Fruit fly (Drosophila melanogaster) whole organism, embryonic: Measurements from ENCODE around the gene CG34290.

Experiments used
- Atf3 ChIP-seq: fragments of 200-800 bp; sonication (Bioruptor generic); optimal IDR thresholded peaks from 3 replicates; lab custom pipeline; 2016; ENCODE audit warnings: missing biosample characterization, missing genetic modification characterization
- CG10321 ChIP-seq: fragments of 200-800 bp; sonication (Bioruptor generic); IDR thresholded peaks from 2 replicates; pipeline ENCODE4 v1.3.6; 2022; ENCODE audit warnings: missing biosample characterization, missing genetic modification characterization
- CG11247 ChIP-seq: fragments of 200-800 bp; sonication (Bioruptor generic); IDR thresholded peaks from 2 replicates; pipeline ENCODE4 v1.3.6; 2022; ENCODE audit warnings: missing biosample characterization, missing genetic modification characterization
- CG12236 ChIP-seq: fragments of 200-800 bp; sonication (Bioruptor generic); optimal IDR thresholded peaks from 2 replicates; lab custom pipeline; 2016; ENCODE audit warnings: missing biosample characterization, missing genetic modification characterization
- CG13775 ChIP-seq: fragments of 200-800 bp; sonication (Bioruptor generic); optimal IDR thresholded peaks from 3 replicates; lab custom pipeline; 2017; ENCODE audit warnings: missing biosample characterization, mild to moderate bottlenecking, missing genetic modification characterization
- CG15269 ChIP-seq: fragments of 200-800 bp; sonication (Bioruptor generic); optimal IDR thresholded peaks from 2 replicates; lab custom pipeline; 2018; ENCODE audit warnings: missing biosample characterization, mild to moderate bottlenecking, missing genetic modification characterization, moderate library complexity
- CG15696 ChIP-seq: fragments of 200-800 bp; sonication (Bioruptor generic); optimal IDR thresholded peaks from 2 replicates; lab custom pipeline; 2019; ENCODE audit warnings: missing biosample characterization, mild to moderate bottlenecking, missing genetic modification characterization, moderate library complexity
- CG17802 ChIP-seq: fragments of 200-800 bp; sonication (Bioruptor generic); optimal IDR thresholded peaks from 2 replicates; lab custom pipeline; 2018; ENCODE audit warnings: missing biosample characterization, mild to moderate bottlenecking, missing genetic modification characterization, moderate library complexity
- CG17829 ChIP-seq: fragments of 200-800 bp; optimal IDR thresholded peaks from 2 replicates; lab custom pipeline; 2019; ENCODE audit warnings: missing biosample characterization, mild to moderate bottlenecking, missing genetic modification characterization, moderate library complexity
- CG18262 ChIP-seq: fragments of 200-800 bp; optimal IDR thresholded peaks from 3 replicates; lab custom pipeline; 2019; ENCODE audit warnings: missing biosample characterization, mild to moderate bottlenecking, missing genetic modification characterization, moderate library complexity
- CG2120 ChIP-seq: fragments of 200-800 bp; sonication (Bioruptor generic); optimal IDR thresholded peaks from 3 replicates; lab custom pipeline; 2016; ENCODE audit warnings: missing biosample characterization, missing genetic modification characterization
- CG30020 ChIP-seq: fragments of 200-800 bp; optimal IDR thresholded peaks from 2 replicates; lab custom pipeline; 2019; ENCODE audit warnings: missing biosample characterization, mild to moderate bottlenecking, missing genetic modification characterization, moderate library complexity
- CG34422 ChIP-seq: fragments of 200-800 bp; sonication (Bioruptor generic); IDR thresholded peaks from 3 replicates; pipeline ENCODE4 v1.3.6; 2022; ENCODE audit warnings: missing biosample characterization, missing genetic modification characterization
- CG4617 ChIP-seq: fragments of 200-800 bp; sonication (Bioruptor generic); optimal IDR thresholded peaks from 3 replicates; lab custom pipeline; 2016; ENCODE audit warnings: missing biosample characterization, missing genetic modification characterization, borderline replicate concordance
- CG4707 ChIP-seq: fragments of 200-800 bp; sonication (Bioruptor generic); optimal IDR thresholded peaks from 2 replicates; lab custom pipeline; 2018; ENCODE audit warnings: missing biosample characterization, mild to moderate bottlenecking, missing genetic modification characterization, moderate library complexity
- CG6654 ChIP-seq: fragments of 200-800 bp; sonication (Bioruptor generic); optimal IDR thresholded peaks from 2 replicates; lab custom pipeline; 2017; ENCODE audit warnings: missing biosample characterization, mild to moderate bottlenecking, missing genetic modification characterization
- CG6683 ChIP-seq: fragments of 200-800 bp; sonication (Bioruptor generic); optimal IDR thresholded peaks from 2 replicates; lab custom pipeline; 2017; ENCODE audit warnings: missing biosample characterization, mild to moderate bottlenecking, missing genetic modification characterization, missing genetic modification reagents
- CG7786 ChIP-seq: fragments of 200-800 bp; sonication (Bioruptor generic); optimal IDR thresholded peaks from 2 replicates; lab custom pipeline; 2016; ENCODE audit warnings: missing biosample characterization, missing genetic modification characterization
- CG7963 ChIP-seq: fragments of 200-800 bp; sonication (Bioruptor generic); IDR thresholded peaks from 3 replicates; pipeline ENCODE4 v1.3.6; 2022; ENCODE audit warnings: missing biosample characterization, missing genetic modification characterization; ENCODE audit not compliant: partially characterized antibody
- ERR ChIP-seq: fragments of 200-800 bp; sonication (Bioruptor generic); optimal IDR thresholded peaks from 2 replicates; lab custom pipeline; 2016; ENCODE audit warnings: missing biosample characterization, missing genetic modification characterization
- HLH4C ChIP-seq: fragments of 200-800 bp; sonication (Bioruptor generic); IDR thresholded peaks from 3 replicates; pipeline ENCODE4 v1.3.6; 2022; ENCODE audit warnings: missing biosample characterization, missing genetic modification characterization; ENCODE audit not compliant: partially characterized antibody
- HLH54F ChIP-seq: fragments of 200-800 bp; sonication (Bioruptor generic); optimal IDR thresholded peaks from 3 replicates; lab custom pipeline; 2016; ENCODE audit warnings: missing biosample characterization, missing genetic modification characterization
- Hand ChIP-seq: fragments of 200-800 bp; sonication (Bioruptor generic); optimal IDR thresholded peaks from 2 replicates; lab custom pipeline; 2017; ENCODE audit warnings: mild to moderate bottlenecking, missing biosample characterization, missing genetic modification reagents, missing genetic modification characterization
- Hey ChIP-seq: fragments of 200-800 bp; sonication (Bioruptor generic); optimal IDR thresholded peaks from 3 replicates; lab custom pipeline; 2018; ENCODE audit warnings: missing biosample characterization, mild to moderate bottlenecking, missing genetic modification characterization
- Optix ChIP-seq: fragments of 200-800 bp; sonication (Bioruptor generic); IDR thresholded peaks from 3 replicates; pipeline ENCODE4 v1.3.6; 2022; ENCODE audit warnings: missing biosample characterization, missing genetic modification characterization
- Ravus ChIP-seq: fragments of 200-800 bp; sonication (Bioruptor generic); IDR thresholded peaks from 2 replicates; pipeline ENCODE4 v1.3.6; 2022; ENCODE audit warnings: missing biosample characterization, missing genetic modification characterization
- Side ChIP-seq: fragments of 200-800 bp; sonication (Bioruptor generic); optimal IDR thresholded peaks from 2 replicates; lab custom pipeline; 2016; ENCODE audit warnings: missing biosample characterization, missing genetic modification characterization
- Taf1 ChIP-seq: fragments of 200-800 bp; sonication (Bioruptor generic); IDR thresholded peaks from 2 replicates; pipeline ENCODE4 v1.3.6; 2022; ENCODE audit warnings: missing biosample characterization, missing genetic modification characterization
- Vsx1 ChIP-seq: fragments of 200-800 bp; sonication (Bioruptor generic); optimal IDR thresholded peaks from 2 replicates; lab custom pipeline; 2017; ENCODE audit warnings: missing biosample characterization, mild to moderate bottlenecking, missing genetic modification characterization, missing genetic modification reagents
- ac ChIP-seq: fragments of 200-800 bp; sonication (Bioruptor generic); optimal IDR thresholded peaks from 3 replicates; lab custom pipeline; 2017; ENCODE audit warnings: missing biosample characterization, mild to moderate bottlenecking, missing genetic modification characterization
- bowl ChIP-seq: fragments of 200-800 bp; sonication (Bioruptor generic); IDR thresholded peaks from 2 replicates; pipeline ENCODE4 v1.3.6; 2022; ENCODE audit warnings: missing biosample characterization, missing genetic modification characterization
- cad ChIP-seq: fragments of >200 bp; optimal IDR thresholded peaks from 2 replicates; lab custom pipeline; 2017; ENCODE audit warnings: missing biosample characterization, missing genetic modification characterization
- chinmo ChIP-seq: fragments of 200-800 bp; sonication (Bioruptor generic); IDR thresholded peaks from 4 replicates; pipeline ENCODE4 v1.3.6; 2022; ENCODE audit warnings: missing biosample characterization, missing genetic modification characterization; ENCODE audit not compliant: partially characterized antibody
- chm ChIP-seq: fragments of 200-800 bp; sonication (Bioruptor generic); IDR thresholded peaks from 2 replicates; pipeline ENCODE4 v1.3.6; 2022; ENCODE audit warnings: missing biosample characterization, missing genetic modification characterization
- da ChIP-seq: fragments of 200-800 bp; sonication (Bioruptor generic); optimal IDR thresholded peaks from 2 replicates; lab custom pipeline; 2016; ENCODE audit warnings: missing biosample characterization, missing genetic modification characterization
- disco-r ChIP-seq: fragments of 200-800 bp; sonication (Bioruptor generic); optimal IDR thresholded peaks from 2 replicates; lab custom pipeline; 2016; ENCODE audit warnings: missing biosample characterization, missing genetic modification characterization
- ems ChIP-seq: fragments of 200-800 bp; sonication (Bioruptor generic); optimal IDR thresholded peaks from 3 replicates; lab custom pipeline; 2016; ENCODE audit warnings: missing biosample characterization, missing genetic modification characterization
- eyg ChIP-seq: fragments of 200-800 bp; sonication (Bioruptor generic); optimal IDR thresholded peaks from 3 replicates; lab custom pipeline; 2016; ENCODE audit warnings: missing biosample characterization, missing genetic modification characterization
- fd64A ChIP-seq: fragments of 200-800 bp; sonication (Bioruptor generic); optimal IDR thresholded peaks from 3 replicates; lab custom pipeline; 2018; ENCODE audit warnings: missing biosample characterization, mild to moderate bottlenecking, missing genetic modification characterization
- fru ChIP-seq: fragments of >200 bp; optimal IDR thresholded peaks from 2 replicates; lab custom pipeline; 2017
- grn ChIP-seq: fragments of 200-800 bp; sonication (Bioruptor generic); optimal IDR thresholded peaks from 3 replicates; lab custom pipeline; 2017; ENCODE audit warnings: missing biosample characterization, missing genetic modification characterization
- gsb-n ChIP-seq: fragments of 200-800 bp; sonication (Bioruptor generic); optimal IDR thresholded peaks from 3 replicates; lab custom pipeline; 2018; ENCODE audit warnings: missing biosample characterization, mild to moderate bottlenecking, missing genetic modification characterization
- knrl ChIP-seq: fragments of 200-800 bp; sonication (Bioruptor generic); IDR thresholded peaks from 3 replicates; pipeline ENCODE4 v1.3.6; 2022; ENCODE audit warnings: missing biosample characterization, missing genetic modification characterization; ENCODE audit not compliant: partially characterized antibody
- lab ChIP-seq: fragments of 200-800 bp; sonication (Bioruptor generic); optimal IDR thresholded peaks from 3 replicates; lab custom pipeline; 2017; ENCODE audit warnings: missing biosample characterization, missing genetic modification characterization, mild to moderate bottlenecking, moderate library complexity, missing genetic modification reagents
- rib ChIP-seq: fragments of 200-800 bp; sonication (Bioruptor generic); IDR thresholded peaks from 2 replicates; pipeline ENCODE4 v1.3.6; 2022; ENCODE audit warnings: missing biosample characterization, missing genetic modification characterization
- ssp ChIP-seq: fragments of 200-800 bp; sonication (Bioruptor generic); IDR thresholded peaks from 2 replicates; pipeline ENCODE4 v1.3.6; 2022; ENCODE audit warnings: missing biosample characterization, missing genetic modification characterization
- stc ChIP-seq: fragments of 200-800 bp; sonication (Bioruptor generic); IDR thresholded peaks from 2 replicates; pipeline ENCODE4 v1.3.6; 2022; ENCODE audit warnings: missing biosample characterization, missing genetic modification characterization
- vnd ChIP-seq: fragments of 200-800 bp; sonication (Bioruptor generic); IDR thresholded peaks from 3 replicates; pipeline ENCODE4 v1.3.6; 2022; ENCODE audit warnings: missing biosample characterization, missing genetic modification characterization; ENCODE audit not compliant: partially characterized antibody
- z ChIP-seq: fragments of 200-800 bp; sonication (Bioruptor generic); IDR thresholded peaks from 3 replicates; pipeline ENCODE4 v1.3.6; 2022; ENCODE audit warnings: missing biosample characterization, missing genetic modification characterization

CG34290 gene

DNA sequence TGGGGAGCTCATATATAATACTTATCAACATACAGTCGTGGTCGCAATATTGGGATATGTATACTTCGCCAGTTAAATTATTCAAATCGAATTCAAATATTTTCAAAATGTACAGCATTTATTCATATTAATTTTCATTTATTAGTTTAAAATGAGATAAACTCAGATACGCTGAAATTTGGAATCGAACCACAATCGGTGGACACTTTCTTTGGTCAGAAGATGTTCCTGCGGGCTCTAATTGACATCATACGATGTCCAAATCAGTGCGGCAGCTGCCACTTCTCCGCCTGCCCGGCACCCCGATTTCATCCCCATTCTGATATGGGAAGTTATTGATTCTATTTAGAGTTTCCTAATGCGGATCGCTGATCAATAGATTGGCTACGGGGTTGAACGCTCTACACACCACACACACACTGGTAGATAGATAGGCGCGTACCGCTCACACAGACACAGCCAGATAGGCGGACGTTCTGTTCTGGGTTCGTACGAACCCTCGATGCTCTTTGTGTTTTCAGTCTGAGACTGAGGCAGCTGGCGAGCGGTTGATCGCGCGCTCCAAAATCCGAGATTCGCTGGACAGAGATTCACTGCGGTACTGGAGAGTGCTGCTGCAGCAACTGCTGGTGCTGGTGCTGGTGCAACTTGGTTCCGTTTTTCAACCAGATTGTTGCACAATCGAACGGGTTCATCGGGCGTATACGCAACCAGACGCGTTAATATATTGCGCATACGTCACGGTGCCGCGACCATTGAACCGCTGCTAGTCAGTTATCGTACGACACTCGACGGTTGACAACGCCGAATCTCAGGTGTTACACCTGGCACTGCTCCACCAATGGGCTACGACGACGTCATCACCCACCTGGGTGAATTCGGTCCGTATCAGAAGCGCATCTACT, 13.3 kb downstream of the CG34290 start, which contains the start of gene Orct (continued):
- TF ChIP-seq CG17829 (tag; lab: Kevin White, UChicago) (peak; percentile 63), CG15696 (tag; lab: Kevin White, UChicago) (peak; percentile 42), gsb-n (peak; percentile 54), CG11247 (GFP tag; lab: Robert Waterston, UW) (peak; percentile 59; the same call in 1 of the 2 replicates), Ravus (peak; percentile 16), CG7963 (GFP tag; lab: Robert Waterston, UW) (no peak), HLH4C (GFP tag; lab: Robert Waterston, UW) (no peak), cad (no peak), chm (GFP tag; lab: Robert Waterston, UW) (0 out of 2 replicates have a peak, but pooled peaks have one; percentile 46), CG34422 (GFP tag; lab: Robert Waterston, UW) (no peak), ERR (GFP tag; lab: Kevin White, UChicago) (peak; percentile 15), CG6683 (GFP tag; lab: Kevin White, UChicago) (peak; percentile 61), bowl (0 out of 2 replicates have a peak, but pooled peaks have one; percentile 6), CG12236 (GFP tag; lab: Kevin White, UChicago) (no peak), rib (GFP tag; lab: Robert Waterston, UW) (no peak), Side (no peak), knrl (GFP tag; lab: Robert Waterston, UW) (no peak), stc (peak; percentile 29; the same call in 1 of the 2 replicates), CG18262 (tag; lab: Kevin White, UChicago) (peak; percentile 93), Hand (peak; percentile 75), CG13775 (GFP tag; lab: Kevin White, UChicago) (peak; percentile 86), CG7786 (peak; percentile 68), Vsx1 (GFP tag; lab: Kevin White, UChicago) (peak; percentile 43), CG2120 (GFP tag; lab: Kevin White, UChicago) (peak; percentile 92), da (peak; percentile 38), CG6654 (GFP tag; lab: Kevin White, UChicago) (peak; percentile 70), CG30020 (peak; percentile 27), CG4707 (GFP tag; lab: Kevin White, UChicago) (peak; percentile 38), ssp (GFP tag; lab: Robert Waterston, UW) (peak; percentile 33; the same call in 1 of the 2 replicates), Optix (GFP tag; lab: Robert Waterston, UW) (no peak), Hey (peak; percentile 63), lab (peak; percentile 89), Atf3 (GFP tag; lab: Kevin White, UChicago) (peak; percentile 43), CG4617 (GFP tag; lab: Kevin White, UChicago) (peak; percentile 13), CG15269 (tag; lab: Kevin White, UChicago) (peak; percentile 78), eyg (peak; percentile 51), Taf1 (peak; percentile 48; the same call in 1 of the 2 replicates), disco-r (GFP tag; lab: Kevin White, UChicago) (no peak), CG10321 (GFP tag; lab: Robert Waterston, UW) (no peak), HLH54F (GFP tag; lab: Kevin White, UChicago) (peak; percentile 87), ems (GFP tag; lab: Kevin White, UChicago) (peak; percentile 37), chinmo (no peak), fru (lab: Kevin White, UChicago) (no peak), ac (GFP tag; lab: Kevin White, UChicago) (no peak), CG17802 (tag; lab: Kevin White, UChicago) (no peak), z (GFP tag; lab: Robert Waterston, UW) (no peak), grn (peak; percentile 59), vnd (GFP tag; lab: Robert Waterston, UW) (no peak), fd64A (GFP tag; lab: Kevin White, UChicago) (no peak)
